Fruit fly (Drosophila melanogaster): Measurements from ENCODE around the gene hwt.
A peak's percentile ranks its signal among the peaks of the same experiment; 100 is the strongest.

hwt gene

dm6 chrX:12539215-12539614 lies 29.0 kb downstream of the hwt start (continued):
- no peak for TF ChIP-seq jing (GFP tag; optimal IDR thresholded peaks at IDR 0.05)
- TF ChIP-seq grn (GFP tag; optimal IDR thresholded peaks at IDR 0.05) = no peak
- TF ChIP-seq CG8924 (tag; optimal IDR thresholded peaks at IDR 0.05) = peak; percentile 20
- no peak for TF ChIP-seq CG11085 (GFP tag; IDR thresholded peaks at IDR 0.05)
- TF ChIP-seq ssp (GFP tag; IDR thresholded peaks at IDR 0.05) = no peak
- TF ChIP-seq CG4854 (GFP tag; optimal IDR thresholded peaks at IDR 0.05) = no peak
- TF ChIP-seq so (GFP tag; IDR thresholded peaks at IDR 0.05) = no peak
- no peak for TF ChIP-seq cas (GFP tag; IDR thresholded peaks at IDR 0.05)
- TF ChIP-seq Hr39 (optimal IDR thresholded peaks at IDR 0.05) = no peak
- TF ChIP-seq Dad (GFP tag; optimal IDR thresholded peaks at IDR 0.05) = no peak
- no peak for TF ChIP-seq Neu2 (GFP tag; optimal IDR thresholded peaks at IDR 0.05; ENCODE audit: borderline replicate concordance)
- TF ChIP-seq NFAT (GFP tag; IDR thresholded peaks at IDR 0.05) = no peak
- TF ChIP-seq CG11247 (GFP tag; IDR thresholded peaks at IDR 0.05) = no peak
- TF ChIP-seq CG11560 (tag; IDR thresholded peaks at IDR 0.05) = no peak
- TF ChIP-seq tio (GFP tag; optimal IDR thresholded peaks at IDR 0.05) = peak; percentile 20
- TF ChIP-seq CoRest (tag; optimal IDR thresholded peaks at IDR 0.05) = peak; percentile 29
- TF ChIP-seq rib (GFP tag; IDR thresholded peaks at IDR 0.05) = no peak
- TF ChIP-seq bowl (GFP tag; IDR thresholded peaks at IDR 0.05) = no peak
- no peak for TF ChIP-seq Dip2 (GFP tag; IDR thresholded peaks at IDR 0.05)
- TF ChIP-seq en (GFP tag; optimal IDR thresholded peaks at IDR 0.05) = no peak
- no peak for TF ChIP-seq ato (GFP tag; IDR thresholded peaks at IDR 0.05; ENCODE audit: partially characterized antibody)
- no peak for TF ChIP-seq CG12071 (GFP tag; optimal IDR thresholded peaks at IDR 0.05)
- no peak for TF ChIP-seq fu2 (GFP tag; optimal IDR thresholded peaks at IDR 0.05)
- TF ChIP-seq hth (optimal IDR thresholded peaks at IDR 0.05) = no peak
- no peak for TF ChIP-seq fd64A (GFP tag; optimal IDR thresholded peaks at IDR 0.05)
- no peak for TF ChIP-seq Nf-YA (GFP tag; IDR thresholded peaks at IDR 0.05)
- TF ChIP-seq C15 (GFP tag; IDR thresholded peaks at IDR 0.05) = no peak
- TF ChIP-seq lab (GFP tag; optimal IDR thresholded peaks at IDR 0.05) = peak; percentile 59
- TF ChIP-seq CG16813 (GFP tag; IDR thresholded peaks at IDR 0.05; ENCODE audit: partially characterized antibody) = no peak
- TF ChIP-seq bab2 (GFP tag; optimal IDR thresholded peaks at IDR 0.05) = no peak
- no peak for TF ChIP-seq CG5245 (GFP tag; optimal IDR thresholded peaks at IDR 0.05)
- TF ChIP-seq CG18011 (GFP tag; optimal IDR thresholded peaks at IDR 0.05) = no peak
- no peak for TF ChIP-seq hkb (optimal IDR thresholded peaks at IDR 0.05)
- TF ChIP-seq hkb (GFP tag; IDR thresholded peaks at IDR 0.05) = no peak
- no peak for TF ChIP-seq kni (GFP tag; optimal IDR thresholded peaks at IDR 0.05)
- no peak for TF ChIP-seq CG17328 (GFP tag; IDR thresholded peaks at IDR 0.05)
- TF ChIP-seq Vsx1 (GFP tag; optimal IDR thresholded peaks at IDR 0.05) = no peak
- peak; percentile 44 for TF ChIP-seq Xbp1 (GFP tag; optimal IDR thresholded peaks at IDR 0.05)
- no peak for TF ChIP-seq CG2199 (GFP tag; IDR thresholded peaks at IDR 0.05)
- no peak for TF ChIP-seq Sry-β (GFP tag; optimal IDR thresholded peaks at IDR 0.05)
- no peak for TF ChIP-seq insv (GFP tag; optimal IDR thresholded peaks at IDR 0.05)
- TF ChIP-seq Sox102F (GFP tag; optimal IDR thresholded peaks at IDR 0.05) = peak; percentile 36
- no peak for TF ChIP-seq CrebB (tag; optimal IDR thresholded peaks at IDR 0.05)
- TF ChIP-seq CG12744 (GFP tag; optimal IDR thresholded peaks at IDR 0.05) = no peak
- TF ChIP-seq CG9437 (GFP tag; optimal IDR thresholded peaks at IDR 0.05) = no peak
- TF ChIP-seq NK7.1 (GFP tag; optimal IDR thresholded peaks at IDR 0.05) = no peak
- TF ChIP-seq NfI (GFP tag; optimal IDR thresholded peaks at IDR 0.05) = peak; percentile 20
- TF ChIP-seq CG2116 (GFP tag; optimal IDR thresholded peaks at IDR 0.05) = no peak
- no peak for TF ChIP-seq corto (GFP tag; optimal IDR thresholded peaks at IDR 0.05)
- no peak for TF ChIP-seq pfk (GFP tag; optimal IDR thresholded peaks at IDR 0.05)
- TF ChIP-seq Gug (GFP tag; IDR thresholded peaks at IDR 0.05) = no peak; the same call in 3 of the 4 replicates
- no peak for TF ChIP-seq CG31224 (GFP tag; IDR thresholded peaks at IDR 0.05)
- TF ChIP-seq mam (GFP tag; optimal IDR thresholded peaks at IDR 0.05) = no peak
